Fruit fly (Drosophila melanogaster): ENCODE results near the gene Naa15-16.

Gene Naa15-16

DNA sequence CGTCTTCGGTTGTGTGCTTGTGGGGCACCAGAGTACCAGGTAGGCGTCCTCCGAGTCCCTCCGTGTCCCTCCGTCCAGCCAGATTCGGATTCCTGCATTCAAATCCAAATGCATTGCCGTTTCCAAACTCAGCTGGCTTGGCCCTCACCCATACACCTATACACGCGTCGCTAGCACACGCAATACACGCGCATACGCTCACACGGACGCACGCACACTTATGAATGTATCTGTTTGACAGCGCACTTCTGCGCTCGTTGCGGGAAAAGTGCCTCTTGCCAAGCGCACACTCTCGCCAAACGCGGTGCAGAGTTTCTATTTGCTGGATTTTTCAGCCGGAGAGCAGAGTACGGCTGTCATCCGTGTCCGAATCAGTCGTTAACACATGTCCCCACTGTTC lies 42.8 kb downstream of the Naa15-16 start:
- TF ChIP-seq psq (optimal IDR thresholded peaks at IDR 0.05): no peak
- TF ChIP-seq insv (optimal IDR thresholded peaks at IDR 0.05): no peak
- no peak for TF ChIP-seq h (optimal IDR thresholded peaks at IDR 0.05)

DNA sequence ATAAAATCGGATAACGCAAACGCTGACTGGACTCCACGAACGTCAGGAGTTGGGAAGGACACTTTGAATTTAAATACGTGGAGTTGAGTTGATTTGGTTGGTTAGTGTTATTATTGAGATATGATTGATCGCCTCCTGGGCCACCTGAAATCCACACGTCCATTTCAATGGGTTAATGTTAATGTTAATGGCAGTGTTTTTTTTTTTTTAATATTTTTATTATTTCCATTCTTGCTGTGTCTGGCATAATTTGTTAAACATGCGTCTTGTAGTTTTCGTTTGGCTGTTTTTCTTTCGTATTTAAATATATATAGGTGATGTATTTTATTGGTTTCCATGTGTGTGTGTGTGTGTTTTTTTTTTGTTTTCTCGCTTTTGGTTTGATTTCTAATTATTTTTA lies 51.9 kb downstream of the Naa15-16 start, which contains the start of gene CG12231:
CG12231 (minus strand) TSS at position 101 of the 400 bp plus-strand sequence.
- TF ChIP-seq insv (optimal IDR thresholded peaks at IDR 0.05): no peak
- TF ChIP-seq ttk (optimal IDR thresholded peaks at IDR 0.05): no peak
- no peak for TF ChIP-seq Myc (optimal IDR thresholded peaks at IDR 0.05)
- no peak for TF ChIP-seq Sin3A (optimal IDR thresholded peaks at IDR 0.05)
- TF ChIP-seq psq (optimal IDR thresholded peaks at IDR 0.05): no peak
